Worm (Caenorhabditis elegans) whole organism, late embryonic: ENCODE results near the gene sdhd-1.

ENCODE experiments used
- T23F11.4 ChIP-seq: fragments of 200-800 bp; sonication (Bioruptor generic); optimal IDR thresholded peaks from 2 replicates; lab custom pipeline; 2018; ENCODE audit warnings: mild to moderate bottlenecking, missing genetic modification characterization, missing compliant biosample characterization
- ceh-48 ChIP-seq: sonication (generic microtip); optimal IDR thresholded peaks from 2 replicates; lab custom pipeline; 2016; ENCODE audit warnings: missing genetic modification characterization, inconsistent platforms, missing compliant biosample characterization
- che-1 ChIP-seq: sonication (generic microtip); optimal IDR thresholded peaks from 2 replicates; lab custom pipeline; 2016; ENCODE audit warnings: mild to moderate bottlenecking, missing genetic modification characterization, missing compliant biosample characterization
- dmd-4 ChIP-seq: sonication (generic microtip); optimal IDR thresholded peaks from 2 replicates; lab custom pipeline; 2016; ENCODE audit warnings: borderline replicate concordance, missing genetic modification characterization, missing compliant biosample characterization
- elt-2 ChIP-seq: sonication (generic microtip); optimal IDR thresholded peaks from 2 replicates; lab custom pipeline; 2016; ENCODE audit warnings: missing genetic modification reagents, missing genetic modification characterization, missing compliant biosample characterization
- fkh-10 ChIP-seq: fragments of 150-350 bp; optimal IDR thresholded peaks from 2 replicates; lab custom pipeline; 2014; ENCODE audit warnings: missing biosample characterization, missing genetic modification reagents, missing genetic modification characterization
- lin-11 ChIP-seq: fragments of 200-800 bp; sonication (Bioruptor generic); optimal IDR thresholded peaks from 2 replicates; lab custom pipeline; 2018; ENCODE audit warnings: mild to moderate bottlenecking, missing genetic modification characterization, missing compliant biosample characterization
- odd-2 ChIP-seq: sonication (generic microtip); optimal IDR thresholded peaks from 2 replicates; lab custom pipeline; 2017; ENCODE audit warnings: antibody characterized with exemption, mild to moderate bottlenecking, missing genetic modification characterization, missing compliant biosample characterization
- pha-4 ChIP-seq: fragments of 150-350 bp; optimal IDR thresholded peaks from 2 replicates; lab custom pipeline; 2018; ENCODE audit warnings: missing biosample characterization, missing genetic modification reagents, missing genetic modification characterization
- sox-2 ChIP-seq: fragments of 200-800 bp; sonication (Bioruptor generic); IDR thresholded peaks from 2 replicates; pipeline ENCODE4 v1.3.6; 2022; ENCODE audit warnings: missing genetic modification reagents, missing genetic modification characterization, missing compliant biosample characterization
- sox-4 ChIP-seq: sonication (generic microtip); optimal IDR thresholded peaks from 2 replicates; lab custom pipeline; 2017; ENCODE audit warnings: mild to moderate bottlenecking, missing genetic modification characterization, inconsistent platforms, missing compliant biosample characterization
- syd-9 ChIP-seq: sonication (generic microtip); optimal IDR thresholded peaks from 2 replicates; lab custom pipeline; 2016; ENCODE audit warnings: mild to moderate bottlenecking, missing genetic modification characterization, moderate library complexity, missing compliant biosample characterization

- TF ChIP-seq sox-2 (GFP tag; lab: Robert Waterston, UW) = no peak
- peak; percentile 24 for TF ChIP-seq elt-2 (tag; lab: Kevin White, UChicago)
- TF ChIP-seq fkh-10 (GFP tag; lab: Kevin White, UChicago) = no peak
- TF ChIP-seq syd-9 = no peak
- TF ChIP-seq pha-4 = no peak
- TF ChIP-seq T23F11.4 (GFP tag; lab: Kevin White, UChicago) = no peak
- no peak for TF ChIP-seq lin-11
- no peak for TF ChIP-seq che-1
- no peak for TF ChIP-seq odd-2 (tag; lab: Kevin White, UChicago)
- TF ChIP-seq ceh-48 (tag; lab: Kevin White, UChicago) = no peak
- no peak for TF ChIP-seq dmd-4 (tag; lab: Kevin White, UChicago)
- no peak for TF ChIP-seq sox-4 (tag; lab: Kevin White, UChicago)
Measured at ce11 chrII:11097154-11097887, 47.6 kb upstream of the sdhd-1 start, which contains the start of the genes rpl-36.A and nuo-1.
